Fruit fly (Drosophila melanogaster): ENCODE data around the gene CG12723.

- TF ChIP-seq h (GFP tag; optimal IDR thresholded peaks at IDR 0.05) (peak; percentile 90), pan (optimal IDR thresholded peaks at IDR 0.05) (no peak), fru (GFP tag; optimal IDR thresholded peaks at IDR 0.05) (peak; percentile 91)
Observed at dm6 chrX:13233811-13234737, 42.4 kb upstream of the CG12723 start.

Data from whole organism, wandering third instar larva.